Worm (Caenorhabditis elegans): Measurements from ENCODE around the gene K04F1.8.

- TF ChIP-seq ama-1 (optimal IDR thresholded peaks at IDR 0.05) = no peak
- TF ChIP-seq F13H6.1 (tag; optimal IDR thresholded peaks at IDR 0.05) = no peak
- TF ChIP-seq nhr-11 (tag; optimal IDR thresholded peaks at IDR 0.05) = no peak
- TF ChIP-seq ref-2 (tag; optimal IDR thresholded peaks at IDR 0.05) = no peak
- no peak for TF ChIP-seq ceh-14 (tag; optimal IDR thresholded peaks at IDR 0.05)
Observed at ce11 chrV:1685328-1685727, 18.3 kb downstream of the K04F1.8 start, which contains the start of gene srh-5.
